Fruit fly (Drosophila melanogaster) whole organism, wandering third instar larva: ENCODE data around the gene Ktch.

ENCODE experiments used
- Abd-B ChIP-seq: fragments of >200 bp; optimal IDR thresholded peaks from 2 replicates; lab custom pipeline; 2017; ENCODE audit warnings: missing biosample characterization, missing genetic modification characterization
- CG32264 ChIP-seq: fragments of 200-800 bp; sonication (Bioruptor generic); optimal IDR thresholded peaks from 2 replicates; lab custom pipeline; 2016; ENCODE audit warnings: missing biosample characterization, missing genetic modification characterization
- CG9705 ChIP-seq: fragments of 200-800 bp; sonication (Bioruptor generic); optimal IDR thresholded peaks from 2 replicates; lab custom pipeline; 2018; ENCODE audit warnings: missing biosample characterization, mild to moderate bottlenecking, missing genetic modification characterization
- CrebA ChIP-seq: fragments of 200-800 bp; sonication (Bioruptor generic); optimal IDR thresholded peaks from 2 replicates; lab custom pipeline; 2016; ENCODE audit warnings: missing biosample characterization, mild to moderate bottlenecking, missing genetic modification characterization, borderline replicate concordance
- Dfd ChIP-seq: fragments of >200 bp; optimal IDR thresholded peaks from 2 replicates; lab custom pipeline; 2017; ENCODE audit warnings: missing biosample characterization, missing genetic modification characterization
- Dif ChIP-seq: fragments of 200-275, 200-300 bp; sonication (Bioruptor generic); optimal IDR thresholded peaks from 2 replicates; lab custom pipeline; 2018; ENCODE audit warnings: missing biosample characterization, missing genetic modification characterization; ENCODE audit not compliant: partially characterized antibody
- GATAd ChIP-seq: sonication (Bioruptor generic); optimal IDR thresholded peaks from 2 replicates; lab custom pipeline; 2016; ENCODE audit warnings: missing biosample characterization, missing genetic modification characterization
- HLH106 ChIP-seq: fragments of 200-800 bp; optimal IDR thresholded peaks from 3 replicates; lab custom pipeline; 2019; ENCODE audit warnings: missing biosample characterization, mild to moderate bottlenecking, missing genetic modification characterization, moderate library complexity
- Hnf4 ChIP-seq: fragments of 200-800 bp; sonication (Bioruptor generic); optimal IDR thresholded peaks from 2 replicates; lab custom pipeline; 2016; ENCODE audit warnings: missing biosample characterization, mild to moderate bottlenecking, missing genetic modification characterization
- Hr78 ChIP-seq: fragments of >200 bp; optimal IDR thresholded peaks from 2 replicates; lab custom pipeline; 2017; ENCODE audit warnings: missing biosample characterization, missing genetic modification characterization
- Hr83 ChIP-seq: fragments of 200-300 bp; sonication (Bioruptor generic); optimal IDR thresholded peaks from 2 replicates; lab custom pipeline; 2016; ENCODE audit warnings: missing biosample characterization, mild to moderate bottlenecking, missing genetic modification characterization, moderate library complexity; ENCODE audit not compliant: poor library complexity, severe bottlenecking
- Jra ChIP-seq: sonication (Bioruptor generic); optimal IDR thresholded peaks from 2 replicates; lab custom pipeline; 2016; ENCODE audit warnings: missing biosample characterization, missing genetic modification characterization
- Mio ChIP-seq: sonication (Bioruptor generic); optimal IDR thresholded peaks from 2 replicates; lab custom pipeline; 2016; ENCODE audit warnings: missing biosample characterization, missing genetic modification characterization
- Myc ChIP-seq: fragments of >200 bp; optimal IDR thresholded peaks from 2 replicates; lab custom pipeline; 2017
- N ChIP-seq: fragments of >200 bp; optimal IDR thresholded peaks from 2 replicates; lab custom pipeline; 2018; ENCODE audit warnings: missing biosample characterization, missing external identifiers, missing genetic modification characterization
- OdsH ChIP-seq: fragments of 200-800 bp; sonication (Bioruptor generic); optimal IDR thresholded peaks from 2 replicates; lab custom pipeline; 2016; ENCODE audit warnings: missing biosample characterization, mild to moderate bottlenecking, missing genetic modification characterization
- Rel ChIP-seq, 2 experiments: fragments of 200-800 bp; sonication (Bioruptor generic) in 1 of 2; optimal IDR thresholded peaks; 2 replicates in 1 of 2; 3 replicates in 1 of 2; lab custom pipeline; 2016 to 2019; ENCODE audit warnings: mild to moderate bottlenecking in 2 of 2, missing biosample characterization in 2 of 2, missing genetic modification characterization in 2 of 2, moderate library complexity in 1 of 2
- Sp1 ChIP-seq: fragments of 200-800 bp; sonication (Bioruptor generic); optimal IDR thresholded peaks from 3 replicates; lab custom pipeline; 2019; ENCODE audit warnings: missing biosample characterization, mild to moderate bottlenecking, missing genetic modification characterization, moderate library complexity
- Vsx2 ChIP-seq: fragments of 200-300, 225-300 bp; sonication (Bioruptor generic); optimal IDR thresholded peaks from 2 replicates; lab custom pipeline; 2018; ENCODE audit warnings: missing biosample characterization, missing genetic modification characterization; ENCODE audit not compliant: partially characterized antibody
- br ChIP-seq: fragments of 200-800 bp; sonication (Bioruptor generic); optimal IDR thresholded peaks from 2 replicates; lab custom pipeline; 2016; ENCODE audit warnings: missing biosample characterization, missing genetic modification characterization
- brk ChIP-seq: fragments of 200-800 bp; sonication (Bioruptor generic); optimal IDR thresholded peaks from 2 replicates; lab custom pipeline; 2016; ENCODE audit warnings: missing biosample characterization, mild to moderate bottlenecking, missing genetic modification characterization
- dl ChIP-seq, 2 experiments: fragments of 175-275, 200-275 bp in 1 of 2; fragments of 200-275 bp in 1 of 2; sonication (Bioruptor generic); optimal IDR thresholded peaks; lab custom pipeline; 2018; ENCODE audit warnings: mild to moderate bottlenecking in 2 of 2, missing biosample characterization in 2 of 2, missing genetic modification characterization in 2 of 2, moderate library complexity in 2 of 2; ENCODE audit not compliant: partially characterized antibody in 2 of 2, insufficient read depth in 1 of 2
- dmrt93B ChIP-seq: fragments of 200-800 bp; sonication (Bioruptor generic); optimal IDR thresholded peaks from 2 replicates; lab custom pipeline; 2018; ENCODE audit warnings: missing biosample characterization, mild to moderate bottlenecking, missing genetic modification characterization
- dsf ChIP-seq: sonication (Bioruptor generic); optimal IDR thresholded peaks from 2 replicates; lab custom pipeline; 2016; ENCODE audit warnings: missing biosample characterization, missing genetic modification characterization, borderline replicate concordance
- ey ChIP-seq: fragments of 200-800 bp; sonication (Bioruptor generic); optimal IDR thresholded peaks from 2 replicates; lab custom pipeline; 2016; ENCODE audit warnings: missing biosample characterization, missing genetic modification characterization
- foxo ChIP-seq, 2 experiments: fragments of 200-800 bp; sonication (Bioruptor generic); optimal IDR thresholded peaks; 2 replicates in 1 of 2; 3 replicates in 1 of 2; lab custom pipeline; 2016 to 2017; ENCODE audit warnings: missing biosample characterization in 2 of 2, missing genetic modification characterization in 2 of 2
- fru ChIP-seq: fragments of 200-800 bp; sonication (Bioruptor generic); optimal IDR thresholded peaks from 3 replicates; lab custom pipeline; 2016; ENCODE audit warnings: missing biosample characterization, mild to moderate bottlenecking, missing genetic modification characterization
- h ChIP-seq: fragments of 200-800 bp; sonication (Bioruptor generic); optimal IDR thresholded peaks from 3 replicates; lab custom pipeline; 2016; ENCODE audit warnings: missing biosample characterization, mild to moderate bottlenecking, missing genetic modification characterization
- jim ChIP-seq: fragments of 175-275, 200-325 bp; sonication (Bioruptor generic); optimal IDR thresholded peaks from 2 replicates; lab custom pipeline; 2016; ENCODE audit warnings: missing biosample characterization, mild to moderate bottlenecking, missing genetic modification characterization
- lola ChIP-seq: fragments of >200 bp; optimal IDR thresholded peaks from 2 replicates; lab custom pipeline; 2017; ENCODE audit warnings: missing biosample characterization, missing genetic modification characterization
- pan ChIP-seq: fragments of >200 bp; optimal IDR thresholded peaks from 2 replicates; lab custom pipeline; 2017
- psq ChIP-seq: fragments of 200-800 bp; sonication (Bioruptor generic); optimal IDR thresholded peaks from 3 replicates; lab custom pipeline; 2017; ENCODE audit warnings: missing biosample characterization, mild to moderate bottlenecking, missing genetic modification characterization, moderate library complexity
- rgr ChIP-seq: fragments of 200-800 bp; sonication (Bioruptor generic); optimal IDR thresholded peaks from 3 replicates; lab custom pipeline; 2016; ENCODE audit warnings: missing biosample characterization, mild to moderate bottlenecking, missing genetic modification characterization
- sage ChIP-seq: fragments of 200-800 bp; sonication (Bioruptor generic); optimal IDR thresholded peaks from 2 replicates; lab custom pipeline; 2016; ENCODE audit warnings: missing biosample characterization, mild to moderate bottlenecking, missing genetic modification characterization
- sv ChIP-seq: fragments of 200-800 bp; sonication (Bioruptor generic); optimal IDR thresholded peaks from 3 replicates; lab custom pipeline; 2016; ENCODE audit warnings: missing biosample characterization, missing genetic modification characterization
- tai ChIP-seq: sonication (Bioruptor generic); optimal IDR thresholded peaks from 2 replicates; lab custom pipeline; 2016; ENCODE audit warnings: missing biosample characterization, missing genetic modification characterization
- usp ChIP-seq: fragments of >200 bp; optimal IDR thresholded peaks from 2 replicates; lab custom pipeline; 2017; ENCODE audit warnings: missing biosample characterization, missing genetic modification characterization
- woc ChIP-seq: sonication (Bioruptor generic); optimal IDR thresholded peaks from 2 replicates; lab custom pipeline; 2016; ENCODE audit warnings: missing biosample characterization, mild to moderate bottlenecking, missing genetic modification characterization

Ktch gene

DNA sequence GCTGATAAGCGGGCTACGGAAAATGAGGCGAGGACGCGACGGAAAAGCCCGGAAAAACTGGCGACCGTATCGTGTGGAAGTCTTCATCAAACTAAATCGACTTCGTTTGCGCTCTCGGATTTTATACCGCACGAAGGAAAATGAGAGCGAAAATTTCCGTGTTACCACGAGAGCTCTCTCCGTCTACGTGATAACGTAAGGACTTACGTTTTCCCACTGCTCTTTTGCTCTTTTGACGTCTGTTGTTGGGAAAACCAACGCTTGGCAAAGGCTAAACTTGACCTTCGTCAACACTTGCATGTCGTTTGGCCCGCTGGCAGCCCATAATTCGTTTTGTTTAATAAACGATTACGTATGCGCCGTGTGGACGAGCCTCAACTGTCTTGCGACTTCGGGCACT lies 33.2 kb downstream of the Ktch start, which contains the start of gene CG11317:
Gene CG11317, minus strand, starts transcription at position 101 of the 400 bp plus-strand sequence.
- TF ChIP-seq lola (GFP tag; lab: Kevin White, UChicago): no peak
- no peak for TF ChIP-seq brk
- no peak for TF ChIP-seq psq (GFP tag; lab: Kevin White, UChicago)
- TF ChIP-seq HLH106 (tag; lab: Kevin White, UChicago): no peak
- no peak for TF ChIP-seq Myc (lab: Kevin White, UChicago)
- TF ChIP-seq sv (GFP tag; lab: Kevin White, UChicago): no peak
- TF ChIP-seq GATAd (GFP tag; lab: Kevin White, UChicago): no peak
- no peak for TF ChIP-seq pan
- TF ChIP-seq dsf (GFP tag; lab: Kevin White, UChicago): no peak
- no peak for TF ChIP-seq sage
- no peak for TF ChIP-seq dl (GFP tag; optimal IDR thresholded peaks at IDR 0.05; lab: Kevin White, UChicago; ENCODE audit: insufficient read depth in 1 of 2, partially characterized antibody in 2 of 2)
- no peak for TF ChIP-seq Dfd (GFP tag; lab: Kevin White, UChicago)
- TF ChIP-seq OdsH: no peak
- no peak for TF ChIP-seq Jra (GFP tag; lab: Kevin White, UChicago)
- no peak for TF ChIP-seq Rel (GFP tag; optimal IDR thresholded peaks at IDR 0.05; lab: Kevin White, UChicago)
- no peak for TF ChIP-seq Rel (tag; optimal IDR thresholded peaks at IDR 0.05; lab: Kevin White, UChicago)
- TF ChIP-seq CG32264 (GFP tag; lab: Kevin White, UChicago): no peak
- TF ChIP-seq Sp1 (GFP tag; lab: Kevin White, UChicago): no peak
- no peak for TF ChIP-seq usp
- no peak for TF ChIP-seq foxo (GFP tag; optimal IDR thresholded peaks at IDR 0.05; lab: Kevin White, UChicago)
- TF ChIP-seq jim (GFP tag; lab: Kevin White, UChicago): no peak
- TF ChIP-seq, all 38 proteins: peak for 0

DNA sequence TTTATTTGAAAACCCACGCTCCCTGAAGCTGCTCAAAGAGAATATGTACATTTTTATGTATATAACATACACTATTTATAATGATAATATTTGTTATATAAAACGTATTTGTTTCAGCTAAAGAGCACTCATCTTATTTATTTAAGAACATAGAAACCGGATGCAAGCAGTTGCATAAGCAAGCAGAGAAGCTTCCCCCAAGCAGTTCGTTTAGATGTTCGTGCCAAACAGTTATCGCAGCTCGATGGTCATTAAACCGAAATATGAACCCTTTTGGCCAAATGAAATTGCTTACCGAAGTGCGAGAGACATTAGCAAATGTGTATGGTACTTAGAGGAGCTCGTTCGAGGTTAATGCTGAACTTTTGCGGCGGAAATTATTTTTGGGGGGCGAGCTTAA lies 40.5 kb downstream of the Ktch start:
- TF ChIP-seq GATAd (GFP tag; lab: Kevin White, UChicago) (no peak), Dif (GFP tag; lab: Kevin White, UChicago) (no peak), N (GFP tag; lab: Kevin White, UChicago) (no peak), sv (GFP tag; lab: Kevin White, UChicago) (no peak), CrebA (GFP tag; lab: Kevin White, UChicago) (no peak), h (GFP tag; lab: Kevin White, UChicago) (no peak), Abd-B (GFP tag; lab: Kevin White, UChicago) (no peak), dmrt93B (GFP tag; lab: Kevin White, UChicago) (no peak), Rel (GFP tag; optimal IDR thresholded peaks at IDR 0.05; lab: Kevin White, UChicago) (no peak), Rel (tag; optimal IDR thresholded peaks at IDR 0.05; lab: Kevin White, UChicago) (no peak), CG9705 (GFP tag; lab: Kevin White, UChicago) (no peak)

DNA sequence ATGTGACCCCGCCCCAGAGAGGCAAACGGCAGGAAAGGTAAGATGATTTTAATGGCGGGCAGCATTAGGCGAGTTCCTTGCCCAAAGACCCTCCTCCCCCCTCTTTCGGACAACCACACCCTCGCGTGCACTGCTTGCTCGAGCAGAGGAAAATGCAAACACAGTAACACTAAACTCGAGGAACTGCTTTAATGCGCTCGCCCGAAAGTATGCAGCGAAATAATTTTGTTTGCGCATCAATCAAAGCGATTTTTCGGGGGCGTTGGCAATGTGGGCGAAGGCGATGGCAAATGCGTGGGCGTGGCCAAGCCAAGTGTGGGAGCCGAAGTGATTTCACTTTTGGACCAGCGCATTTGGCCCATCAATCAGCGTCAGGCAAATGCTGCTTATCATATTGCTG lies 44.1 kb downstream of the Ktch start:
- TF ChIP-seq Abd-B (GFP tag; lab: Kevin White, UChicago): peak; percentile 21
- no peak for TF ChIP-seq fru
- no peak for TF ChIP-seq rgr
- TF ChIP-seq woc: no peak
- no peak for TF ChIP-seq Hr83
- peak; percentile 74 for TF ChIP-seq N (GFP tag; lab: Kevin White, UChicago)
- TF ChIP-seq Vsx2 (GFP tag; lab: Kevin White, UChicago): peak; percentile 67
- no peak for TF ChIP-seq dsf (GFP tag; lab: Kevin White, UChicago)
- TF ChIP-seq Dfd (GFP tag; lab: Kevin White, UChicago): no peak
- no peak for TF ChIP-seq h (GFP tag; lab: Kevin White, UChicago)
- no peak for TF ChIP-seq Mio
- no peak for TF ChIP-seq jim (GFP tag; lab: Kevin White, UChicago)
- no peak for TF ChIP-seq lola (GFP tag; lab: Kevin White, UChicago)
- TF ChIP-seq CG9705 (GFP tag; lab: Kevin White, UChicago): no peak
- peak; percentile 79 for TF ChIP-seq Myc (lab: Kevin White, UChicago)
- TF ChIP-seq br (GFP tag; lab: Kevin White, UChicago): no peak
- TF ChIP-seq tai (GFP tag; lab: Kevin White, UChicago): no peak
- no peak for TF ChIP-seq dl (GFP tag; optimal IDR thresholded peaks at IDR 0.05; lab: Kevin White, UChicago; ENCODE audit: insufficient read depth in 1 of 2, partially characterized antibody in 2 of 2)
- TF ChIP-seq Sp1 (GFP tag; lab: Kevin White, UChicago): no peak
- no peak for TF ChIP-seq usp
- TF ChIP-seq Rel (GFP tag; optimal IDR thresholded peaks at IDR 0.05; lab: Kevin White, UChicago): no peak
- TF ChIP-seq Rel (tag; optimal IDR thresholded peaks at IDR 0.05; lab: Kevin White, UChicago): no peak
- TF ChIP-seq Hr78: no peak
- TF ChIP-seq brk: no peak
- TF ChIP-seq Jra (GFP tag; lab: Kevin White, UChicago): no peak
- TF ChIP-seq psq (GFP tag; lab: Kevin White, UChicago): no peak
- TF ChIP-seq CrebA (GFP tag; lab: Kevin White, UChicago): no peak
- TF ChIP-seq HLH106 (tag; lab: Kevin White, UChicago): no peak
- peak; percentile 69 for TF ChIP-seq Dif (GFP tag; lab: Kevin White, UChicago)
- TF ChIP-seq dmrt93B (GFP tag; lab: Kevin White, UChicago): no peak
- TF ChIP-seq ey: no peak
- no peak for TF ChIP-seq Hnf4
- TF ChIP-seq foxo (GFP tag; optimal IDR thresholded peaks at IDR 0.05; lab: Kevin White, UChicago): no peak
